Worm (Caenorhabditis elegans): ENCODE results near the gene clec-186.
A peak's percentile ranks its signal among the peaks of the same experiment; 100 is the strongest.

The clec-186 gene

DNA sequence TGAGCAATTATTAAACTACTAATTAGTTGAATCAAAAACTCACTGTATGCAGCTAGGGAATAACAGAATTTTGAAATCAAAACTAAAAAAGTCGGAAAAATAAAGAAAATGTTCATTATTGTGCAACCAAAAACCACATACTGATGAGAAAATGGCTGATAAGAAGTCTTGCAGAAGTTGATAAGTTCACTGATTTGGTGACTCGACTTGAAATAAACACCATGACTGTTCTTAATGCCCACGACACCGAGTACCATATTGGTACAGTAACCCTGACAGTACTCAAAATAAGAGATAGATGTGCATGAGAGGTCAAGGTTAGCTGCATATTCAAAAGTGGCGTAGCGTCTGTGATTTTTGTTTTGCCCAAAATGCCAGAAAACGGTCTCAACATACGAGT is 20.1 kb downstream of the clec-186 start (continued):
- TF ChIP-seq die-1 (tag; optimal IDR thresholded peaks at IDR 0.05) = no peak
- no peak for TF ChIP-seq Y53G8AR.9 (GFP tag; conservative IDR thresholded peaks at IDR 0.05)
- TF ChIP-seq ceh-100 (GFP tag; IDR thresholded peaks at IDR 0.05) = no peak

DNA sequence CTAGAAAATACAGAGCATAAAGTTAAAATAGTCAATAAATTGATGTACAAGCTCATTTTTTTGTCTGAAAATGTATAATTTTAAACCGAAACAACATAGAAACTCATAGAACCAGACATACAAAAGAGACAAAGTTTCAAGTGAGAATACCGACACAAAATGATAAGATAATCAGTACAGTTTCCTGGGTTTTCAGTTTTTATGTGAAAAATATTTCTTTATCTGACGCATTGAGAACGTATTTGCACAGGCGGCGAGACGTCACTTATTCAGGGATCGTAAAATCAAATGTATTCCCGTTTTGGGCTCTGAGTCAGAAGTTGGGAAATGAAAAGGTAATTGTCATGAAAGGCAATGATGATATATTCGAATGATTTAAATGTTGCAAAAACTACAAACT is 24.5 kb downstream of the clec-186 start, which contains the start of gene K08D8.6:
Gene K08D8.6 (minus strand): TSS at position 64 of the 400 bp plus-strand sequence.
- TF ChIP-seq atf-7 (tag; optimal IDR thresholded peaks at IDR 0.05) (peak; percentile 36), rcor-1 (GFP tag; IDR thresholded peaks at IDR 0.05) (no peak), nhr-80 (tag; optimal IDR thresholded peaks at IDR 0.05) (peak; percentile 87)

DNA sequence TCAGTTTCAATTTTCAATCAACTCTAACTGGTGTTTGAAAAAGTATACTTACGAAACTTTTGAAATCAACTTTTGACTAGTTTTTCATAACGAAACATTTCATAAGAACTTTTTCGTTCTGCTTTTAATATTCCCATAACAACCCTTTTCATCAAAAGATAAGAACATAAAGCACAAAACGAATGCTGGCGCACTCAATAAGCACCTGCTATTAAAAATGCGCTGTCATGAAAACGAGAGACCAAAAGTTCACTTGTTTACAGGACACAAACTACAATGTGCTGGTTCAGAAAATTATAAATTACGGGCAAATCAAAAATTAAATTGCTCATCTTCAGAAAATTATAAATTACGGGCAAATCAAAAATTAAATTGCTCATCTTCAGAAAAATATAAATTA is 25.2 kb downstream of the clec-186 start:
- TF ChIP-seq cebp-1 (GFP tag; IDR thresholded peaks at IDR 0.05) = no peak
- TF ChIP-seq cebp-1 (tag; optimal IDR thresholded peaks at IDR 0.05) = peak; percentile 22
- no peak for TF ChIP-seq madf-8 (GFP tag; conservative IDR thresholded peaks at IDR 0.05)

DNA sequence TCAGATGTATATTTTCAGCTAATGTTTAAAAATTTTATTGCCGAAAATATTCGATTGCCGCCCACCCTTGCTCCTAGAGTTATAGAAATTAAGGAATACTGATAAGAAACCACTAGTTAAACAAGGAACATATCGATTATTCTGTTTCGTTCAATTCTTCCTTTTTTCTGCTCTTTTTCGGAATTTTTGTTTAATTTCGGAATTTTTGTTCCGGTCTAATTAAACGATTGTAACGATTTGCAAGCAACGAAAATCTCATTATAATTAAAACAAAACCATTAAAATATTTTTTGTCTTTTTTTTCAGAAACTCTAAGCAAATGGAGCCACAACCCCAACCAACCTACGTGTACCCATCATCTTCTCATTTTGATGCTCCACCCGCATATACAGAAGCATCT is 26.3 kb downstream of the clec-186 start, which contains the start of gene K08D8.1:
Gene K08D8.1 (plus strand): TSS at position 301 of the 400 bp plus-strand sequence.
- TF ChIP-seq him-1 (tag; optimal IDR thresholded peaks at IDR 0.05) = no peak
- no peak for TF ChIP-seq ceh-91 (GFP tag; IDR thresholded peaks at IDR 0.05)
- TF ChIP-seq nfya-1 (tag; optimal IDR thresholded peaks at IDR 0.05; ENCODE audit: borderline replicate concordance, insufficient read depth) = no peak
- no peak for TF ChIP-seq egl-18 (GFP tag; IDR thresholded peaks at IDR 0.05)
- TF ChIP-seq hmg-1.2 (GFP tag; IDR thresholded peaks at IDR 0.05) = no peak
- TF ChIP-seq egrh-3 (GFP tag; IDR thresholded peaks at IDR 0.05) = no peak
- TF ChIP-seq egl-44 (GFP tag; IDR thresholded peaks at IDR 0.05) = no peak
- TF ChIP-seq snpc-4 (GFP tag; optimal IDR thresholded peaks at IDR 0.05) = no peak
- TF ChIP-seq snpc-4 (tag; optimal IDR thresholded peaks at IDR 0.05) = no peak
- no peak for TF ChIP-seq F37B4.10 (GFP tag; IDR thresholded peaks at IDR 0.05)
- no peak for TF ChIP-seq sptf-2 (GFP tag; optimal IDR thresholded peaks at IDR 0.05)
- TF ChIP-seq nhr-179 (tag; optimal IDR thresholded peaks at IDR 0.05) = no peak
- TF ChIP-seq hlh-12 (tag; optimal IDR thresholded peaks at IDR 0.05) = no peak
- TF ChIP-seq bed-2 (GFP tag; IDR thresholded peaks at IDR 0.05) = no peak
- TF ChIP-seq cebp-2 (GFP tag; IDR thresholded peaks at IDR 0.05) = no peak
- TF ChIP-seq bed-1 (GFP tag; IDR thresholded peaks at IDR 0.05) = no peak
- TF ChIP-seq madf-8 (GFP tag; conservative IDR thresholded peaks at IDR 0.05) = no peak
- no peak for TF ChIP-seq repo-1 (tag; optimal IDR thresholded peaks at IDR 0.05)
- no peak for TF ChIP-seq ekl-4 (GFP tag; IDR thresholded peaks at IDR 0.05)
- no peak for TF ChIP-seq Y53F4B.3 (GFP tag; IDR thresholded peaks at IDR 0.05)

DNA sequence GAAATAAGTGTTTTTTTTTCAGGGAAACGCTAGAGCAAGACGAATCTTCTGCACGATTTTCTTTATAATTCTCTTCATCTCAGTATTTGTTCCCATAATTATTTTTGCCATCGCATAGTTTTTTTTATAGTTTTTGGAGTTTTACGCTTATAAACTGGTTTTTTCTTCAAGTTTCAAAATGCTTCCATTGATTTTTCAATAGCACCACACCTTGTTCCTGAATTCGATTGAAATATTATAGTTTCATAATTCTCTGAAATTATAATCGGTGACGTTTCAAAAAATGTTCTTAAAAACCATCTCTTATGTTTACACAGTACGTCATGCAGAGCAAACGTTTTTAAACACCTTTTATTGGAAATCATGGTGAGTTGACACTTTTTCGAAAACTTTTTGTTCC is 27.3 kb downstream of the clec-186 start, which contains the start of gene K08D8.12:
Gene K08D8.12 (plus strand): TSS at position 301 of the 400 bp plus-strand sequence.
- no peak for TF ChIP-seq mxl-1 (tag; optimal IDR thresholded peaks at IDR 0.05)
- TF ChIP-seq gei-17 (GFP tag; optimal IDR thresholded peaks at IDR 0.05) = no peak
- TF ChIP-seq lin-26 (GFP tag; IDR thresholded peaks at IDR 0.05) = no peak
- no peak for TF ChIP-seq somi-1 (GFP tag; optimal IDR thresholded peaks at IDR 0.05)
- no peak for TF ChIP-seq snpc-1.3 (tag; optimal IDR thresholded peaks at IDR 0.05; ENCODE audit: insufficient read depth)
- TF ChIP-seq C17E4.6 (GFP tag; IDR thresholded peaks at IDR 0.05) = no peak
- no peak for TF ChIP-seq F55B11.4 (tag; optimal IDR thresholded peaks at IDR 0.05; ENCODE audit: borderline replicate concordance, insufficient read depth)
- no peak for TF ChIP-seq unc-62 (GFP tag; optimal IDR thresholded peaks at IDR 0.05)
- no peak for TF ChIP-seq ZK185.1 (tag; optimal IDR thresholded peaks at IDR 0.05; ENCODE audit: poor library complexity, severe bottlenecking)
- no peak for TF ChIP-seq pha-4 (tag; optimal IDR thresholded peaks at IDR 0.05)
- no peak for TF ChIP-seq nfya-1 (tag; optimal IDR thresholded peaks at IDR 0.05; ENCODE audit: borderline replicate concordance, insufficient read depth)
- TF ChIP-seq ztf-3 (GFP tag; optimal IDR thresholded peaks at IDR 0.05) = no peak
- no peak for TF ChIP-seq mcd-1 (GFP tag; IDR thresholded peaks at IDR 0.05)
- no peak for TF ChIP-seq cebp-2 (GFP tag; IDR thresholded peaks at IDR 0.05)
- TF ChIP-seq lin-35 (GFP tag; optimal IDR thresholded peaks at IDR 0.05) = no peak
- no peak for TF ChIP-seq nhr-179 (tag; optimal IDR thresholded peaks at IDR 0.05)
- no peak for TF ChIP-seq unc-130 (GFP tag; optimal IDR thresholded peaks at IDR 0.05)
- no peak for TF ChIP-seq B0019.2 (GFP tag; conservative IDR thresholded peaks at IDR 0.05)
- TF ChIP-seq ztf-26 (tag; optimal IDR thresholded peaks at IDR 0.05) = no peak
- TF ChIP-seq nhr-80 (tag; optimal IDR thresholded peaks at IDR 0.05) = no peak
